Worm (Caenorhabditis elegans): ENCODE data around the gene aqp-3.

aqp-3 gene

DNA sequence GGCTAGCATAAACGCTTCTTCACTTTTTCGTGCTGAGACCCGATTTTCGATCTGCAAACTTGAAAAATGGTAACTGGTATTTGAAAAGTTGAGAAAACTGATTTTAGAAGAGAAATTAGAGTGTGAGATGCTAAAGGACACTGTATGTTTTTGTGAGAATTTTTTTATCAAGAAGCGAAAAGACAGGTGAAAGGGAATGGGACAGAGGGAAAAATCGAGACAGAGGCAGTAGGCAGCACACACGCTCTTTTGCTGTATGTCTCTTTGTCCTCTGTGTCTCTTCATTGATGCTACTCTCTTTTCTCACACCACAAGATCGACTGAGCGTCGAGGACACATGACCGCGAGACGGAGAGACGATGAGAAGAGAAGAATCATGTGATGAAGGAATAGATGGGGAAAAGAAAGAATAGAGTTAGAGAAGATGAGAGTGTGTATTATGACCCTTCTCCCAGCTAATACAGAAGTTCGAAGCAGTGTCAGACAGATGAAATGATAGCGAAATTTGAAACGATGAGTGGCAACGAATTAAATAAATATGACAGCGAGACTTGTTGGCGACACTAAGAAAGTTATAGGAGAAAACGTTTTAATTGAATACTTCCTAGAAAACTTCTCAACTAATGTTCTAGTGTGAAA is 30.3 kb downstream of the aqp-3 start, which contains the start of gene lgg-2 (continued):
- TF ChIP-seq unc-120 (tag; optimal IDR thresholded peaks at IDR 0.05; ENCODE audit: poor library complexity, severe bottlenecking), result peak; percentile 74
- peak; percentile 50 for TF ChIP-seq cnd-1 (tag; optimal IDR thresholded peaks at IDR 0.05)
- no peak for TF ChIP-seq nhr-2 (tag; optimal IDR thresholded peaks at IDR 0.05)
- no peak for TF ChIP-seq mab-5 (tag; optimal IDR thresholded peaks at IDR 0.05)
- no peak for TF ChIP-seq unc-39 (tag; optimal IDR thresholded peaks at IDR 0.05)
- TF ChIP-seq mep-1 (tag; optimal IDR thresholded peaks at IDR 0.05), result peak; percentile 68

DNA sequence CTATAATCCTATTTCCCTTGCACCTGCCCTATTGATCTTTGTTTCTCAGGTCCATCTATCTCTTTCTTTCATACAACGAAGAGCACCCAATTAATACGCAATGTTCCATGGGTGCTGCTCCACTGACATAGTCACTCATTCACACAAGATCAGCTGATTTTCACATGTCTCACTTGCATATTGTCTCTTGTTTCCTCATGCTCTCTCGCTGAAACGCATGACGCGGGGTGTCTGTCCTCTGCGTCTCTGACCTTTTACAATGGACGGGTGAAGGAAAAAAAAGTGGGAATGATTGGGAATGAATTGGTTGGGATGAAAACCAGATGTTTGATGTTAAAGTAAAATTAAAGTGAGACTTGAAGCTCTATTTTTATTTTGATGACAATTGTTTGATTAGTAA is 30.9 kb downstream of the aqp-3 start:
- TF ChIP-seq sem-2 (GFP tag; optimal IDR thresholded peaks at IDR 0.05) (no peak), ces-1 (GFP tag; optimal IDR thresholded peaks at IDR 0.05) (peak; percentile 47), pha-4 (tag; optimal IDR thresholded peaks at IDR 0.05) (no peak), nhr-76 (tag; optimal IDR thresholded peaks at IDR 0.05) (no peak), zip-8 (tag; optimal IDR thresholded peaks at IDR 0.05) (no peak), unc-39 (tag; optimal IDR thresholded peaks at IDR 0.05) (no peak), unc-120 (tag; optimal IDR thresholded peaks at IDR 0.05; ENCODE audit: poor library complexity, severe bottlenecking) (peak; percentile 73), flh-1 (GFP tag; optimal IDR thresholded peaks at IDR 0.05) (no peak), sptf-1 (tag; optimal IDR thresholded peaks at IDR 0.05) (peak; percentile 6), nhr-2 (tag; optimal IDR thresholded peaks at IDR 0.05) (peak; percentile 40), blmp-1 (tag; optimal IDR thresholded peaks at IDR 0.05) (no peak), unc-62 (GFP tag; optimal IDR thresholded peaks at IDR 0.05) (peak; percentile 95), mab-5 (tag; optimal IDR thresholded peaks at IDR 0.05) (no peak), lin-32 (GFP tag; optimal IDR thresholded peaks at IDR 0.05) (no peak), ceh-43 (GFP tag; optimal IDR thresholded peaks at IDR 0.05) (no peak), tbx-8 (GFP tag; optimal IDR thresholded peaks at IDR 0.05) (no peak), M03D4.4 (tag; optimal IDR thresholded peaks at IDR 0.05) (no peak), mls-2 (tag; optimal IDR thresholded peaks at IDR 0.05) (peak; percentile 12), nhr-28 (tag; optimal IDR thresholded peaks at IDR 0.05) (no peak), nhr-12 (tag; optimal IDR thresholded peaks at IDR 0.05) (no peak), lin-13 (tag; optimal IDR thresholded peaks at IDR 0.05) (no peak), hlh-1 (tag; optimal IDR thresholded peaks at IDR 0.05) (peak; percentile 75), cnd-1 (tag; optimal IDR thresholded peaks at IDR 0.05) (peak; percentile 27), lsy-2 (tag; optimal IDR thresholded peaks at IDR 0.05) (peak; percentile 40)

DNA sequence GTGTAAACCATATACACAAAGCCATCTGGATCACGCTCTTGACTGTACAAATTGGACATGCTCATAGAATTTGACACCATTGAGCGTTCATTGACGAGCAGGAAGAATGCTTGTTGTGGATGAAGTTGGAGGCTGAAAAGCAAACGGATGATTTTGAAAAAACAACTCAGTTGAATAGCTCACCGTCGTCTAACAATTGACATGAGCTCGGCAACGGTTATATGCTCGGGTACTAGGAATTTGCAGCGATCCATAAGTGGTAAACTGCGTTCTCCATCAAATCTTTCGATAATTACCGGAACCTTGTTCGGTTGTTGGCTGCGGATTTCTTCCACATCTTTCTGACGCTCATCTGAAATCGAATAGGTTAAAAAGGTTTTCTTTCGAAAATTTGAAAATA is 31.5 kb downstream of the aqp-3 start:
- TF ChIP-seq ham-2 (GFP tag; optimal IDR thresholded peaks at IDR 0.05) (no peak), ceh-43 (GFP tag; optimal IDR thresholded peaks at IDR 0.05) (no peak), lin-32 (GFP tag; optimal IDR thresholded peaks at IDR 0.05) (no peak), tbx-8 (GFP tag; optimal IDR thresholded peaks at IDR 0.05) (no peak), mab-5 (tag; optimal IDR thresholded peaks at IDR 0.05) (no peak)

DNA sequence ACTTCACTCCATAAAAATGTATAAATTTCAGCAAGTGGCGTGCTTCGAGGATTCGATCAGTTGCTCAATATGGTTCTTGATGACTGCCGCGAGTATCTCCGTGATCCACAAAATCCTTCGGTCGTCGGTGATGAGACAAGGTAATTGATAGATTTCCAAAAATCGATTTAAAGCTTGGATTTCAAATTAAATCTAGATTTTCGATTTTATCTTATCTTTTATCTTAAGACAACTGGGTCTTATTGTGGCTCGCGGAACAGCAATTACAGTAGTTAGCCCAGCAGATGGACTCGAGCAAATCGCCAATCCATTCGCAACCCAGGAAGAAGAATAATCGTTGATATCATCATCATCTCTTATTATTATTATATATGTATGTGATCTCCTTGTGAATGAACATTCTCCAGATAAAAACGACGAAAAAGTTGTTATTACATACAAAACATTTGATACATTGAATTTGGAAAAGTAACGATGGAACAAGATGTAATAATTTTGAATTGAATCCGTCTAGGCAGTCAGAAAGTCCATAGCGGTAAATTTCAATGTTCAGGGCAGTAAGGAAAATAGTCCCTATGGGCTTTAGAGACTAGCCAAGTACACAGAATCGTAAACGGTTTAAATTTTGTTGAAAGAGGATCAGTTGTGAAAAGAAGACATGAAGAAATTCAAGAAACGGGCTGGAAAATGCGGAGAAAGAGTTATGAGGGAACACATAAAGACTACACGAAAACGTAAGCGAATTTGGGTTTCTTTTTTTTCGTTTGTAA is 32.3 kb downstream of the aqp-3 start:
- TF ChIP-seq M03D4.4 (tag; optimal IDR thresholded peaks at IDR 0.05), result no peak
- TF ChIP-seq nhr-237 (tag; optimal IDR thresholded peaks at IDR 0.05), result no peak
- TF ChIP-seq mab-5 (tag; optimal IDR thresholded peaks at IDR 0.05), result no peak
- no peak for TF ChIP-seq bed-3 (GFP tag; optimal IDR thresholded peaks at IDR 0.05)
- no peak for TF ChIP-seq nhr-12 (tag; optimal IDR thresholded peaks at IDR 0.05)
- TF ChIP-seq nhr-2 (tag; optimal IDR thresholded peaks at IDR 0.05), result no peak
- no peak for TF ChIP-seq ham-2 (GFP tag; optimal IDR thresholded peaks at IDR 0.05)
- TF ChIP-seq tbx-8 (GFP tag; optimal IDR thresholded peaks at IDR 0.05), result no peak
- no peak for TF ChIP-seq ceh-43 (GFP tag; optimal IDR thresholded peaks at IDR 0.05)
- TF ChIP-seq unc-62 (GFP tag; optimal IDR thresholded peaks at IDR 0.05), result no peak
- no peak for TF ChIP-seq lin-13 (tag; optimal IDR thresholded peaks at IDR 0.05)
- no peak for TF ChIP-seq mls-2 (tag; optimal IDR thresholded peaks at IDR 0.05)

DNA sequence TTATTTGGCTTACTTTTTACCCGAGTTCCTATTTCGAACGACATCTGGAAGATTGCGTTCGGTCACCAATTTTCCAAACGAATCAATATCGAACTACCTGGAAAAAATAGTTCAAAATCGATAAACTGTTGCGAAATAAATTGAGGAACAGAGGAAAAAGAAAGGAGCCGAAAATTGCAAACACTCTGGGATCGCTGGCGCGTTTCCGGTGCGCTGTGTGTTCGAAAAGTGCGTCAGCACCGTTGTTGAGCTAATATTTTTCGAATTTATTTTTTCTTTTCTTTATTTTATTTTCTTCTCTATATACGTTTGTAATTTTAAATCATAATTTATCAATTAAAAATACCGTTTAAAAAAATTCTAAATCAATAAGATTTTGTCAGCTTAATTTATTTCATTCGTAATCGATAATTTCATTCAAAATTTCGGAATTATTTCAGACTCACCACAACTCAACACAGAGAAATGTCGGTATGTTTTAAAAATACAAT is 33.2 kb downstream of the aqp-3 start, which contains the start of the genes dnc-1 and lsm-7:
Gene dnc-1, minus strand, starts transcription at position 142 of the 491 bp plus-strand sequence.
Gene lsm-7, plus strand, starts transcription at position 441 of the 491 bp plus-strand sequence.
- TF ChIP-seq mls-2 (tag; optimal IDR thresholded peaks at IDR 0.05), result peak; percentile 24
- TF ChIP-seq mep-1 (tag; optimal IDR thresholded peaks at IDR 0.05), result peak; percentile 54
- peak; percentile 71 for TF ChIP-seq lsy-2 (tag; optimal IDR thresholded peaks at IDR 0.05)
- TF ChIP-seq unc-62 (GFP tag; optimal IDR thresholded peaks at IDR 0.05), result no peak
- TF ChIP-seq ham-2 (GFP tag; optimal IDR thresholded peaks at IDR 0.05), result no peak
- TF ChIP-seq cnd-1 (tag; optimal IDR thresholded peaks at IDR 0.05), result peak; percentile 4
- peak; percentile 18 for TF ChIP-seq unc-120 (tag; optimal IDR thresholded peaks at IDR 0.05; ENCODE audit: poor library complexity, severe bottlenecking)
- TF ChIP-seq ceh-39 (tag; optimal IDR thresholded peaks at IDR 0.05), result peak; percentile 15
